Fruit fly (Drosophila melanogaster) whole organism, pupa: ENCODE measurements around the gene CG46441.

Source experiments
- CG10348 ChIP-seq: fragments of 200-800 bp; sonication (Bioruptor generic); IDR thresholded peaks from 2 replicates; pipeline ENCODE4 v1.3.6; 2022; ENCODE audit warnings: missing biosample characterization, missing genetic modification characterization
- CG12605 ChIP-seq: fragments of 200-800 bp; sonication (Bioruptor generic); IDR thresholded peaks from 2 replicates; pipeline ENCODE4 v1.3.6; 2022; ENCODE audit warnings: missing biosample characterization, missing genetic modification characterization
- CG13204 ChIP-seq: fragments of 200-800 bp; sonication (Bioruptor generic); optimal IDR thresholded peaks from 2 replicates; lab custom pipeline; 2018; ENCODE audit warnings: missing biosample characterization, mild to moderate bottlenecking, missing genetic modification characterization, moderate library complexity
- CG14655 ChIP-seq: fragments of 200-800 bp; sonication (Bioruptor generic); optimal IDR thresholded peaks from 3 replicates; lab custom pipeline; 2017; ENCODE audit warnings: mild to moderate bottlenecking, missing biosample characterization, missing genetic modification reagents, missing genetic modification characterization
- CG15710 ChIP-seq: fragments of 200-800 bp; sonication (Bioruptor generic); optimal IDR thresholded peaks from 2 replicates; lab custom pipeline; 2018; ENCODE audit warnings: missing biosample characterization, mild to moderate bottlenecking, missing genetic modification characterization, moderate library complexity
- CG17806 ChIP-seq: fragments of 200-800 bp; sonication (Bioruptor generic); optimal IDR thresholded peaks from 2 replicates; lab custom pipeline; 2018; ENCODE audit warnings: missing biosample characterization, mild to moderate bottlenecking, missing genetic modification characterization, moderate library complexity
- CG32121 ChIP-seq: fragments of 200-800 bp; sonication (Bioruptor generic); IDR thresholded peaks from 2 replicates; pipeline ENCODE4 v1.3.6; 2022; ENCODE audit warnings: missing biosample characterization, missing genetic modification characterization
- CG34367 ChIP-seq: fragments of 200-800 bp; sonication (Bioruptor generic); optimal IDR thresholded peaks from 2 replicates; lab custom pipeline; 2018; ENCODE audit warnings: missing biosample characterization, mild to moderate bottlenecking, missing genetic modification characterization
- CG4496 ChIP-seq: fragments of 200-800 bp; sonication (Bioruptor generic); IDR thresholded peaks from 3 replicates; pipeline ENCODE4 v1.3.6; 2022; ENCODE audit warnings: missing biosample characterization, missing genetic modification characterization
- CG8159 ChIP-seq: fragments of 200-800 bp; sonication (Bioruptor generic); optimal IDR thresholded peaks from 3 replicates; lab custom pipeline; 2018; ENCODE audit warnings: missing biosample characterization, mild to moderate bottlenecking, missing genetic modification characterization, moderate library complexity
- CG8301 ChIP-seq: fragments of 200-800 bp; sonication (Bioruptor generic); optimal IDR thresholded peaks from 2 replicates; lab custom pipeline; 2018; ENCODE audit warnings: missing biosample characterization, mild to moderate bottlenecking, missing genetic modification characterization
- CG9948 ChIP-seq: fragments of 200-800 bp; sonication (Bioruptor generic); optimal IDR thresholded peaks from 2 replicates; lab custom pipeline; 2018; ENCODE audit warnings: missing biosample characterization, mild to moderate bottlenecking, missing genetic modification characterization, moderate library complexity
- D1 ChIP-seq: fragments of 200-800 bp; sonication (Bioruptor generic); optimal IDR thresholded peaks from 2 replicates; lab custom pipeline; 2018; ENCODE audit warnings: missing biosample characterization, mild to moderate bottlenecking, missing genetic modification characterization, moderate library complexity
- EcR ChIP-seq: fragments of 200-800 bp; sonication (Bioruptor generic); optimal IDR thresholded peaks from 3 replicates; lab custom pipeline; 2019; ENCODE audit warnings: missing biosample characterization, missing genetic modification characterization, mild to moderate bottlenecking, moderate library complexity, missing genetic modification reagents
- Ets98B ChIP-seq: fragments of 200-800 bp; sonication (Bioruptor generic); IDR thresholded peaks from 2 replicates; pipeline ENCODE4 v1.3.6; 2022; ENCODE audit warnings: missing biosample characterization, missing genetic modification characterization
- Pif1A ChIP-seq: fragments of 200-800 bp; sonication (Bioruptor generic); optimal IDR thresholded peaks from 3 replicates; lab custom pipeline; 2016; ENCODE audit warnings: missing biosample characterization, missing genetic modification characterization
- Pif1B ChIP-seq: fragments of 200-800 bp; sonication (Bioruptor generic); optimal IDR thresholded peaks from 3 replicates; lab custom pipeline; 2016; ENCODE audit warnings: missing biosample characterization, missing genetic modification characterization
- Snoo ChIP-seq: fragments of 200-800 bp; sonication (Bioruptor generic); optimal IDR thresholded peaks from 3 replicates; lab custom pipeline; 2017; ENCODE audit warnings: missing biosample characterization, mild to moderate bottlenecking, missing genetic modification characterization, inconsistent platforms
- fd96Ca ChIP-seq: fragments of 200-800 bp; sonication (Bioruptor generic); IDR thresholded peaks from 3 replicates; pipeline ENCODE4 v1.3.6; 2022; ENCODE audit warnings: missing biosample characterization, missing genetic modification characterization
- gl ChIP-seq: fragments of 200-800 bp; sonication (Bioruptor generic); optimal IDR thresholded peaks from 2 replicates; lab custom pipeline; 2018; ENCODE audit warnings: missing biosample characterization, mild to moderate bottlenecking, missing genetic modification characterization
- rn ChIP-seq: fragments of 200-800 bp; sonication (Bioruptor generic); IDR thresholded peaks from 2 replicates; pipeline ENCODE4 v1.3.6; 2022; ENCODE audit warnings: missing biosample characterization, missing genetic modification characterization

CG46441 gene

DNA sequence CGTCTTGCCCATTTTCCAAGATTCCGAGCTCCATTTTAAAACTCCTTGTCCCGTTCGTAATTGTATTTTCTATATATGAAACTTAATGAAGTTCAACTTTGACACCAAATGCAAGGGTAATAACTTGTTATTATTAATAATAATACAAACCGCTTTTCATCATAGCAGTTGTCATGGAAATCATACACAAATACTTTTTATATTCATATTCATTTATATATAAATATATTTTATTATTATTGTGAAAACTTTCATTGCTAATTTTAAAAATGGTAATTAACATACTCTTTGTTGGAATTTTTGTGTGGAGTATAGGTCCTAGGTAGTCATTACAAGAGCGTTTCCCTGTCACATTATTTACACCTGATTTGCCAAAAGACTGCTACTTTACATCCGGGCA is at the start of gene CG46441:
Gene CG46441, minus strand, starts transcription at position 101 of the 400 bp plus-strand sequence.
- TF ChIP-seq CG8159 (tag; lab: Kevin White, UChicago) (no peak), rn (GFP tag; lab: Robert Waterston, UW) (no peak), CG4496 (no peak), Pif1A (GFP tag; lab: Kevin White, UChicago) (no peak), CG32121 (no peak), gl (no peak), Pif1B (GFP tag; lab: Kevin White, UChicago) (no peak), CG14655 (GFP tag; lab: Kevin White, UChicago) (no peak), CG10348 (GFP tag; lab: Robert Waterston, UW) (no peak), EcR (GFP tag; lab: Kevin White, UChicago) (no peak), Snoo (tag; lab: Kevin White, UChicago) (no peak), CG15710 (tag; lab: Kevin White, UChicago) (no peak), CG8301 (tag; lab: Kevin White, UChicago) (no peak), CG34367 (tag; lab: Kevin White, UChicago) (no peak), CG13204 (no peak), CG9948 (no peak), CG17806 (tag; lab: Kevin White, UChicago) (no peak), D1 (tag; lab: Kevin White, UChicago) (no peak), fd96Ca (GFP tag; lab: Robert Waterston, UW) (no peak)
- TF ChIP-seq, all 21 proteins: peak for 0

DNA sequence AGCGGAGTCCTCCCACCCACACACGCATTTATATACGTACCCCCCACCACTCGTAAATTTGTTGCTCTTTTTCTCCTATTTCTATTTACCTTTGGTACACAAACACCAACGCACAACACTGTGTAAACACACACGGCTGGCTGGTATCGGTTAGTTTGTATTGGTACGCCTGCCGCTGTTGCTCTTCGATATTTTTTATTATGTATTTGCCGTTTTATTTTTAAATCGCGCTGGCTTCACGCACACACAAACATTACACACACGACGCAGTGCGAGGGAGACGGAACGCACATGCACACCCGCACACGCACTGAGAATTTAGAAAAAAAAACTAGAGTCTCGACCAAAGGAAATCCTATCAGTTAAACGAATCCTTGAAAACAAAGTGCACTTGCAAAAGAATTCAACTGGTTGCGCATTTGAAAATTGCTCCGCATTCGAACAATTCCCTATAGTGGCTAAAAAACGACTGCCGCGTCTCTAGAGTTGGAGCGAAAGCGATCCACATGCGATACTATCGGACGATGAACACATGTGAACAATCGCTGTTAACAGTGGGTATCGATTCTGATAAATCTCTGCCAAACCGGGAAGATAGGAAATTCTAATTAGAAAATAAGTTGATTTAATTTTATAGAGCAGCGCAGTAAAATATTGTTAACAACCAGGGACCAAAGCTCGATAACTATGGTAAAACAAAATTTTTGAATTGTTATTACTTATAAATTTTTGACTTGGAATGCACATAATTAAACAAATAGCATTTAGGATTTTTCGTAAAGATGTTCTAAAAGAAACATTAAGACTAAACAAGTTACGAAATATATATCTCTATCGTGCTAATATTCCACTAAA is 49.0 kb upstream of the CG46441 start:
- TF ChIP-seq gl: peak; percentile 59
- TF ChIP-seq D1 (tag; lab: Kevin White, UChicago): no peak
- peak; percentile 55 for TF ChIP-seq Ets98B
- TF ChIP-seq CG34367 (tag; lab: Kevin White, UChicago): peak; percentile 14
- peak; percentile 60 for TF ChIP-seq CG13204
- TF ChIP-seq CG8301 (tag; lab: Kevin White, UChicago): peak; percentile 33
- TF ChIP-seq CG8159 (tag; lab: Kevin White, UChicago): no peak
- peak; percentile 64 for TF ChIP-seq Pif1B (GFP tag; lab: Kevin White, UChicago)
- TF ChIP-seq CG14655 (GFP tag; lab: Kevin White, UChicago): peak; percentile 28
- TF ChIP-seq CG12605 (GFP tag; lab: Robert Waterston, UW): peak; percentile 69
- no peak for TF ChIP-seq CG10348 (GFP tag; lab: Robert Waterston, UW)
- TF ChIP-seq CG15710 (tag; lab: Kevin White, UChicago): peak; percentile 13
- peak; percentile 73; the same call in 2 of the 3 replicates for TF ChIP-seq CG4496
- TF ChIP-seq CG17806 (tag; lab: Kevin White, UChicago): peak; percentile 6
- TF ChIP-seq rn (GFP tag; lab: Robert Waterston, UW): no peak
- no peak for TF ChIP-seq EcR (GFP tag; lab: Kevin White, UChicago)
- peak; percentile 72 for TF ChIP-seq CG32121
- TF ChIP-seq Snoo (tag; lab: Kevin White, UChicago): peak; percentile 27
- TF ChIP-seq fd96Ca (GFP tag; lab: Robert Waterston, UW): peak; percentile 63; the same call in 2 of the 3 replicates
- no peak for TF ChIP-seq CG9948
- peak; percentile 38 for TF ChIP-seq Pif1A (GFP tag; lab: Kevin White, UChicago)
- TF ChIP-seq, all 21 proteins: peak for 15

DNA sequence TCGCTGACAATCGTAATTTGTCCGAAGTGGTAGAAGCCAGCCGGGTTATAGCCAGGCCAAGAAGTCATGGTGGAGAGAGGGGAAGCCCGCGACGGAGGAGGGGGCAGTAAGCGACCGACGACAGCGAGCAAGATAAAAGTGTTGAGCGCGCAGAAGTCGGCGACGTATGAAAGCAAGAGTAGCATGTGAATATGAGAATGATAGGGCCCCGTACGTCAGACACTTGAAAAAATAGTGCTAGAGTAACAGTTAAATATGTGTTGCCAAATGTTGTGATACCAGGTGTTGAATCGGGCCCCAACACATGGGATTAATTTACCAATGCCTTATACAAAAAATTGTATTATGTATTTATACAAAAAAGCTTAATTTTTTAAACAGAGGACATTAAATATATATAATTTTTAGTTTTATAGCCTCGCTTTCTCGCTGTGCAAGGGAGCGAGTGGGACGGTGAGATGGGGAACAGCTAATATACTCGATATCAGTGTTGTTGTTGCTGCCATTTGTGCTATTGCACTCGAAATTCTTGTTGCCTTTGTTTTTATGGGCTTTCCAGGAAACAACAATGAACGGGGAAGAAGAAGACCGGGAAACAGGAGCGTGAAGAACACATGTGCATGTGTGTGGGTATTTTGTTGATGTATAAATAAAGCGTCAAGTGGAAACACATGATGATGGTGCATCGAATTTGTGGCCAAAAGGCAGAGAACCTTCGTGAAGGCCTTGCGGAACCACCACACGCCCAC is 48.2 kb upstream of the CG46441 start:
- peak; percentile 87 for TF ChIP-seq CG17806 (tag; lab: Kevin White, UChicago)
- TF ChIP-seq fd96Ca (GFP tag; lab: Robert Waterston, UW): peak; percentile 87
- peak; percentile 45; the same call in 1 of the 2 replicates for TF ChIP-seq rn (GFP tag; lab: Robert Waterston, UW)
- TF ChIP-seq CG8159 (tag; lab: Kevin White, UChicago): peak; percentile 93
- peak; percentile 85 for TF ChIP-seq CG32121
- TF ChIP-seq CG14655 (GFP tag; lab: Kevin White, UChicago): peak; percentile 90
- peak; percentile 86 for TF ChIP-seq Snoo (tag; lab: Kevin White, UChicago)
- peak; percentile 74; the same call in 1 of the 2 replicates for TF ChIP-seq Ets98B
- peak; percentile 76 for TF ChIP-seq EcR (GFP tag; lab: Kevin White, UChicago)
- TF ChIP-seq Pif1B (GFP tag; lab: Kevin White, UChicago): peak; percentile 86
- TF ChIP-seq CG15710 (tag; lab: Kevin White, UChicago): peak; percentile 91
- peak; percentile 85 for TF ChIP-seq Pif1A (GFP tag; lab: Kevin White, UChicago)
- TF ChIP-seq D1 (tag; lab: Kevin White, UChicago): no peak
- peak; percentile 73 for TF ChIP-seq CG12605 (GFP tag; lab: Robert Waterston, UW)
- peak; percentile 60 for TF ChIP-seq CG13204
- TF ChIP-seq gl: peak; percentile 61
- peak; percentile 88 for TF ChIP-seq CG9948
- peak; percentile 91 for TF ChIP-seq CG4496
- TF ChIP-seq CG8301 (tag; lab: Kevin White, UChicago): peak; percentile 79
- no peak for TF ChIP-seq CG10348 (GFP tag; lab: Robert Waterston, UW)
- TF ChIP-seq CG34367 (tag; lab: Kevin White, UChicago): peak; percentile 79

DNA sequence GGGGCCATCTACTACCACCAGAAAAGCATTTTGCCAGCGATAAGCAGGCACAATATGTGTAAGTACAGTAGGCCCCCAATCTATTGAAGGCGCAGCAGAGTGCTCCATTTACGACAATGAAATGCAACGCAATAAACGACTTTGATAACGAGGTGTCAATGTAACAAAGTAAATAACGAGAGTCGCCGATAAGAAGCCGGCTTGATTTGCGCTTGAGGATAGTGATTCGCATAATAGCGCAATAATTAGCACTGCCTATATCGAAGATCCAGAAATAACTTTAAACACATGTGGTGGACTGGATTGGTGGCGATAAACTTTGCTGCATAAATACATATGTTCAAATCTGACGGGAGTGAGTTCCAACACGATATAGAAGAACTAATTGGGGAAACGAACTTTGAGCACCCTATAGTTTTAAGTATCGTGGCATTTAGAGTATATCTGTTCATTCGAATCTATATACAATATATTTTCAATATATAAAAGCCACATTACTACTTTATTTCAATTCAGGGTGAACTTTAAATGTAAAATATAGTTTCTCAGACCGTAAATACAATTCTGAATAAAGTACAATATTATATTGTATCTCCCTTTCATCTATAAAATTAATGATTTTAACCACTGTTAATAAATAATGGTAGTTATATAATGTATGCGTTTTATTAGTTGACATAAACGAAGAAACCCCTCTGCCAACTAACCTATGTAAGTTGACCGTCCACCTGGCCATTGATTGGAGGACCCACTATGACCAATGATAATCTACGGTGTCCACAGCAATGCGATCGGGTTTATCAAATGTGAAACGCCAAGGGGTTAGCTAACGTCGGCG is 47.4 kb upstream of the CG46441 start:
- TF ChIP-seq CG12605 (GFP tag; lab: Robert Waterston, UW) (0 out of 2 replicates have a peak, but pooled peaks have one; percentile 22), Ets98B (peak; percentile 60), CG4496 (0 out of 3 replicates have a peak, but pooled peaks have one; percentile 31), fd96Ca (GFP tag; lab: Robert Waterston, UW) (peak; percentile 55; the same call in 2 of the 3 replicates), EcR (GFP tag; lab: Kevin White, UChicago) (peak; percentile 86), CG32121 (0 out of 2 replicates have a peak, but pooled peaks have one; percentile 36), CG10348 (GFP tag; lab: Robert Waterston, UW) (no peak), Pif1B (GFP tag; lab: Kevin White, UChicago) (no peak)
